Fruit fly (Drosophila melanogaster): ENCODE results near the gene tal-1A.

The tal-1A gene

dm6 chr3R:13779241-13779683 lies 33.6 kb upstream of the tal-1A start, which contains the start of the genes CG42375 and CG9288:
Gene CG42375 (plus strand): TSS chr3R:13779624.
Gene CG9288 (plus strand): TSS chr3R:13779624.
- TF ChIP-seq OdsH (GFP tag; optimal IDR thresholded peaks at IDR 0.05), result no peak
- no peak for TF ChIP-seq CG16779 (tag; optimal IDR thresholded peaks at IDR 0.05)
- TF ChIP-seq esn (GFP tag; optimal IDR thresholded peaks at IDR 0.05), result peak; percentile 60
- peak; percentile 68 for TF ChIP-seq cyc (GFP tag; optimal IDR thresholded peaks at IDR 0.05)
- no peak for TF ChIP-seq Eip93F (GFP tag; optimal IDR thresholded peaks at IDR 0.05)
- peak; percentile 30 for TF ChIP-seq CG4318 (GFP tag; optimal IDR thresholded peaks at IDR 0.05)
- no peak for TF ChIP-seq svp (GFP tag)
- TF ChIP-seq Eip75B (GFP tag; optimal IDR thresholded peaks at IDR 0.05), result peak; percentile 74
- TF ChIP-seq net (GFP tag; optimal IDR thresholded peaks at IDR 0.05), result no peak
- no peak for TF ChIP-seq CG1621 (tag; optimal IDR thresholded peaks at IDR 0.05)
- TF ChIP-seq CG11762 (GFP tag; optimal IDR thresholded peaks at IDR 0.05; ENCODE audit: insufficient read depth), result peak; percentile 74
- TF ChIP-seq CG6854 (GFP tag; optimal IDR thresholded peaks at IDR 0.05), result no peak
- no peak for TF ChIP-seq CG7368 (GFP tag; optimal IDR thresholded peaks at IDR 0.05)
- TF ChIP-seq vri (GFP tag; optimal IDR thresholded peaks at IDR 0.05), result peak; percentile 78
- TF ChIP-seq Hr38 (GFP tag; optimal IDR thresholded peaks at IDR 0.05), result no peak
- peak; percentile 46 for TF ChIP-seq Met (GFP tag; optimal IDR thresholded peaks at IDR 0.05)
- peak; percentile 0 for TF ChIP-seq Sox14 (GFP tag; optimal IDR thresholded peaks at IDR 0.05)
- no peak for TF ChIP-seq ss (GFP tag; optimal IDR thresholded peaks at IDR 0.05)
- TF ChIP-seq CG6163 (GFP tag; IDR thresholded peaks at IDR 0.05), result peak; percentile 80
- peak; percentile 63 for TF ChIP-seq Gug (GFP tag; IDR thresholded peaks at IDR 0.05)
- TF ChIP-seq Ets21C (GFP tag; optimal IDR thresholded peaks at IDR 0.05), result peak; percentile 14
- peak; percentile 18 for TF ChIP-seq CG6276 (GFP tag; optimal IDR thresholded peaks at IDR 0.05)
- TF ChIP-seq dac (GFP tag; optimal IDR thresholded peaks at IDR 0.05), result no peak
- no peak for TF ChIP-seq fd59A (GFP tag; optimal IDR thresholded peaks at IDR 0.05)
- TF ChIP-seq Lpt (GFP tag; optimal IDR thresholded peaks at IDR 0.05), result peak; percentile 62
- peak; percentile 68 for TF ChIP-seq CG15336 (GFP tag; IDR thresholded peaks at IDR 0.05)
- TF ChIP-seq Blimp-1 (GFP tag; optimal IDR thresholded peaks at IDR 0.05), result no peak
- no peak for TF ChIP-seq Sox102F (GFP tag; optimal IDR thresholded peaks at IDR 0.05)
- TF ChIP-seq acj6 (GFP tag; optimal IDR thresholded peaks at IDR 0.05), result peak; percentile 8
- peak; percentile 66 for TF ChIP-seq CG10669 (GFP tag; optimal IDR thresholded peaks at IDR 0.05)
- TF ChIP-seq Smox (GFP tag; optimal IDR thresholded peaks at IDR 0.05), result peak; percentile 34
- TF ChIP-seq Hr39 (GFP tag; optimal IDR thresholded peaks at IDR 0.05), result no peak
- TF ChIP-seq CG11902 (GFP tag; optimal IDR thresholded peaks at IDR 0.05), result peak; percentile 9
- TF ChIP-seq eg (GFP tag; IDR thresholded peaks at IDR 0.05), result peak; percentile 83
- no peak for TF ChIP-seq Ets96B (tag; optimal IDR thresholded peaks at IDR 0.05)
- no peak for TF ChIP-seq dsx (GFP tag; optimal IDR thresholded peaks at IDR 0.05; ENCODE audit: poor library complexity, severe bottlenecking)
- no peak for TF ChIP-seq salr (GFP tag; optimal IDR thresholded peaks at IDR 0.05)
- peak; percentile 16 for TF ChIP-seq CG32006 (GFP tag; optimal IDR thresholded peaks at IDR 0.05)
- peak; percentile 8 for TF ChIP-seq CG34406 (GFP tag; optimal IDR thresholded peaks at IDR 0.05)
- peak; percentile 61; the same call in 2 of the 3 replicates for TF ChIP-seq CG8119 (GFP tag; IDR thresholded peaks at IDR 0.05)
- no peak for TF ChIP-seq CG9139 (GFP tag; optimal IDR thresholded peaks at IDR 0.05)
- peak; percentile 67 for TF ChIP-seq CG10631 (GFP tag; optimal IDR thresholded peaks at IDR 0.05)
- no peak for TF ChIP-seq fkh (GFP tag; optimal IDR thresholded peaks at IDR 0.05)
- TF ChIP-seq CG31627 (GFP tag; optimal IDR thresholded peaks at IDR 0.05), result no peak
- peak; percentile 57 for TF ChIP-seq CG6808 (GFP tag; optimal IDR thresholded peaks at IDR 0.05)
- peak; percentile 61 for TF ChIP-seq lz (GFP tag; optimal IDR thresholded peaks at IDR 0.05)
- TF ChIP-seq Hr4 (GFP tag; optimal IDR thresholded peaks at IDR 0.05), result peak; percentile 47
- no peak for TF ChIP-seq fd85E (GFP tag; optimal IDR thresholded peaks at IDR 0.05)
- peak; percentile 42 for TF ChIP-seq CG6792 (GFP tag; optimal IDR thresholded peaks at IDR 0.05)
- peak; percentile 30 for TF ChIP-seq pdm3 (GFP tag; optimal IDR thresholded peaks at IDR 0.05)
- TF ChIP-seq Sox15 (GFP tag; optimal IDR thresholded peaks at IDR 0.05), result no peak
- no peak for TF ChIP-seq CG3919 (GFP tag; optimal IDR thresholded peaks at IDR 0.05)

Data from whole organism, prepupa.